Worm (Caenorhabditis elegans) whole organism, L2 larva: Measurements from ENCODE around the gene srbc-75.

Experiments used
- ZK546.5 ChIP-seq: sonication (generic microtip); optimal IDR thresholded peaks from 2 replicates; lab custom pipeline; 2017; ENCODE audit warnings: missing biosample characterization, missing genetic modification characterization
- aly-2 ChIP-seq: fragments of 150-350 bp; optimal IDR thresholded peaks from 2 replicates; lab custom pipeline; 2014; ENCODE audit warnings: missing biosample characterization, missing genetic modification characterization
- lsy-2 ChIP-seq, 2 experiments: fragments of 150-350 bp in 1 of 2; sonication (generic microtip) in 1 of 2; optimal IDR thresholded peaks; 2 replicates each; lab custom pipeline; 2014 to 2017; ENCODE audit warnings: missing biosample characterization in 2 of 2, missing genetic modification characterization in 2 of 2
- unc-39 ChIP-seq: fragments of 150-350 bp; optimal IDR thresholded peaks from 2 replicates; lab custom pipeline; 2014; ENCODE audit warnings: missing biosample characterization, missing genetic modification characterization
- ztf-11 ChIP-seq: sonication (generic microtip); optimal IDR thresholded peaks from 2 replicates; lab custom pipeline; 2017; ENCODE audit warnings: missing biosample characterization, missing genetic modification characterization

- TF ChIP-seq aly-2 (tag; lab: Kevin White, UChicago): no peak
- TF ChIP-seq ztf-11 (tag; lab: Kevin White, UChicago): no peak
- TF ChIP-seq unc-39 (tag; lab: Kevin White, UChicago): no peak
- no peak for TF ChIP-seq ZK546.5 (tag; lab: Kevin White, UChicago)
- no peak for TF ChIP-seq lsy-2 (tag; optimal IDR thresholded peaks at IDR 0.05; lab: Kevin White, UChicago)
These were observed 15.1 kb upstream of the srbc-75 start, which contains the start of gene srw-12 for ce11 chrV:15238552-15238951.
